Worm (Caenorhabditis elegans): ENCODE results near the gene F54F7.6.

DNA sequence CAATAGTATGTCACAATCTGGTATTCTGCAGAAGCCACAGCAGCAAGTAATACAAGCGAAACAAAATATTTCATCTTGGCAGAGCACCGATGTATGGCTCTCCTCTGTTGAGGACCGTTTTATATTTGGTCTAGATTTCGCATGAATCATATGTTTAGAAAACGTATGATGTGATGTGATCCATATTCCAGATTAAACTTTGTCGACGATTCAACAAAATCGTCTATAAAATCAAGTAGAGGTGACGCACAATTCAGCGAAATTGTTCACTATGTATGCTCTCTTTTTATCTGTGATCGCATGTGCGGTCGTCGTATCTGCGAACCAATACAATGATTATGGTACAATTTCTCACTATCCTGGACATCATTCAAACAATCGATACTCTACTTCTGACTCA, 14.7 kb downstream of the F54F7.6 start, which contains the start of the genes Y62H9A.3 and Y62H9A.4:
- TF ChIP-seq nhr-237 (tag; optimal IDR thresholded peaks at IDR 0.05) (no peak), F13H6.1 (tag; optimal IDR thresholded peaks at IDR 0.05) (no peak)

Measured in whole organism, L2 larva.